Fruit fly (Drosophila melanogaster): Measurements from ENCODE around the gene CG1146.

DNA sequence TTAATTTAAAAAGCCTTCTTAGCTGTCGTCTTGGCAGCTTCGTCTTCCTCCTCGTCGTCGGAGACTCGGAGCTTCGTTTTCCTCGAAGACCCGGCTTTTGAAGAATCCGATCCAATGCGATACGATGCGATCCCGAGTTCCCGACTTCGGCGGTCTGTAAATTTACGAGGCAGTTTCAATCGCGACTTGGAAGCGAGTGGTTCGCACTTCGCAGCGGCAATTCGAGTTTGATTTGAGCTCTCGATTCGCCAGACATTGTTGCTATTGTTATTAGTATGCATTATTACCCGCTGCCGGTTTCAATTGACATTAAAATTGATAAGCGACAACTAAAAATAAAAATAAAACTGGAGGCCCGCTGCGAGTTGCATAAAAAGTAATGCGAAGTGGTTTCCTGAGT, at the start of gene CG1146:
- TF ChIP-seq D1 (tag; optimal IDR thresholded peaks at IDR 0.05) = no peak
- TF ChIP-seq Pif1B (GFP tag; optimal IDR thresholded peaks at IDR 0.05) = peak; percentile 17
- no peak for TF ChIP-seq gl (tag; optimal IDR thresholded peaks at IDR 0.05)
- no peak for TF ChIP-seq CG32121 (GFP tag; IDR thresholded peaks at IDR 0.05)
- no peak for TF ChIP-seq CG34367 (tag; optimal IDR thresholded peaks at IDR 0.05)
- TF ChIP-seq EcR (GFP tag; optimal IDR thresholded peaks at IDR 0.05) = peak; percentile 48
- no peak for TF ChIP-seq CG9948 (tag; optimal IDR thresholded peaks at IDR 0.05)
- no peak for TF ChIP-seq Snoo (tag; optimal IDR thresholded peaks at IDR 0.05)
- TF ChIP-seq rn (GFP tag; IDR thresholded peaks at IDR 0.05) = no peak
- TF ChIP-seq CG12605 (GFP tag; IDR thresholded peaks at IDR 0.05) = no peak
- no peak for TF ChIP-seq CG15710 (tag; optimal IDR thresholded peaks at IDR 0.05)
- TF ChIP-seq CG4496 (GFP tag; IDR thresholded peaks at IDR 0.05) = no peak
- TF ChIP-seq CG14655 (GFP tag; optimal IDR thresholded peaks at IDR 0.05) = no peak
- no peak for TF ChIP-seq CG10348 (GFP tag; IDR thresholded peaks at IDR 0.05)

Measured in whole organism, pupa.